Worm (Caenorhabditis elegans): ENCODE data around the gene cld-9.

DNA sequence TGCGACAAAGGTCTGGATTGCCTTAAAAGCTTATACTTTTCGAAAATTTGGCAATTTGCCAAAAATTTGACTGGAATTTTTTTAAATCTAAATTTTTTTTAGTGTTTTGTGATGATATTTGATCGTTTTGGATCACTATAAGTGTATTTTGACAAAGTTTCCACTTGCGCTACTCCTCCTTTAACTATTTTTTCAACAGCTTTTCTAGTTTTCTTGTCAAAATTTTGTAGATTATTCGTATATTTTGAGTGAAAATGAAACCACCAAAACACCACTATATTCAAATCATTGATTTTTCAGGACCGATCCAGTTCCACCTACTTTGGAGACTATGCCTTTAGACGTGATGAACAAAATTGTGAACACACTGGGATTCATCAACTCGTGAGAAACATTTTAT, 26.1 kb downstream of the cld-9 start, which contains the start of gene fbxa-181:
- TF ChIP-seq pros-1 (tag; optimal IDR thresholded peaks at IDR 0.05) = no peak
- TF ChIP-seq ceh-31 (tag; optimal IDR thresholded peaks at IDR 0.05) = no peak
- no peak for TF ChIP-seq F13H6.1 (tag; optimal IDR thresholded peaks at IDR 0.05)
- no peak for TF ChIP-seq nhr-11 (tag; optimal IDR thresholded peaks at IDR 0.05)
- no peak for TF ChIP-seq ama-1 (optimal IDR thresholded peaks at IDR 0.05)
- TF ChIP-seq madf-2 (tag; optimal IDR thresholded peaks at IDR 0.05) = no peak
- TF ChIP-seq ceh-45 (GFP tag; IDR thresholded peaks at IDR 0.05) = no peak
- TF ChIP-seq K09A11.1 (tag; optimal IDR thresholded peaks at IDR 0.05; ENCODE audit: insufficient read depth) = no peak
- no peak for TF ChIP-seq pha-4 (tag; optimal IDR thresholded peaks at IDR 0.05)
- TF ChIP-seq T23F11.4 (GFP tag; optimal IDR thresholded peaks at IDR 0.05) = no peak

All from whole organism, late embryonic.